Fruit fly (Drosophila melanogaster): Measurements from ENCODE around the gene CG43389.

The CG43389 gene

dm6 chr3L:3249664-3249996 lies 1.8 kb downstream of the CG43389 start:
- TF ChIP-seq Pif1A (GFP tag; optimal IDR thresholded peaks at IDR 0.05) (no peak), D1 (tag; optimal IDR thresholded peaks at IDR 0.05) (no peak)

dm6 chr3L:3249997-3250774 lies 2.4 kb downstream of the CG43389 start:
- TF ChIP-seq CG34367 (tag; optimal IDR thresholded peaks at IDR 0.05) (peak; percentile 72), CG9948 (tag; optimal IDR thresholded peaks at IDR 0.05) (peak; percentile 85), CG4496 (GFP tag; IDR thresholded peaks at IDR 0.05) (peak; percentile 85), fd96Ca (GFP tag; IDR thresholded peaks at IDR 0.05) (peak; percentile 78), Pif1B (GFP tag; optimal IDR thresholded peaks at IDR 0.05) (peak; percentile 72), D1 (tag; optimal IDR thresholded peaks at IDR 0.05) (peak; percentile 52), Pif1A (GFP tag; optimal IDR thresholded peaks at IDR 0.05) (peak; percentile 81), CG15710 (tag; optimal IDR thresholded peaks at IDR 0.05) (peak; percentile 64), Ets98B (GFP tag; IDR thresholded peaks at IDR 0.05) (peak; percentile 76), CG8301 (tag; optimal IDR thresholded peaks at IDR 0.05) (peak; percentile 96), CG32121 (GFP tag; IDR thresholded peaks at IDR 0.05) (peak; percentile 80), CG8159 (tag; optimal IDR thresholded peaks at IDR 0.05) (peak; percentile 63), gl (tag; optimal IDR thresholded peaks at IDR 0.05) (no peak), CG10348 (GFP tag; IDR thresholded peaks at IDR 0.05) (peak; percentile 73), CG14655 (GFP tag; optimal IDR thresholded peaks at IDR 0.05) (peak; percentile 98), Snoo (tag; optimal IDR thresholded peaks at IDR 0.05) (no peak), CG12605 (GFP tag; IDR thresholded peaks at IDR 0.05) (0 out of 2 replicates have a peak, but pooled peaks have one; percentile 8), rn (GFP tag; IDR thresholded peaks at IDR 0.05) (peak; percentile 12; the same call in 1 of the 2 replicates), EcR (GFP tag; optimal IDR thresholded peaks at IDR 0.05) (no peak), CG17806 (tag; optimal IDR thresholded peaks at IDR 0.05) (peak; percentile 71), CG13204 (GFP tag; optimal IDR thresholded peaks at IDR 0.05) (peak; percentile 34)

dm6 chr3L:3250922-3251658 lies 3.3 kb downstream of the CG43389 start:
- TF ChIP-seq gl (tag; optimal IDR thresholded peaks at IDR 0.05) (no peak), rn (GFP tag; IDR thresholded peaks at IDR 0.05) (no peak), D1 (tag; optimal IDR thresholded peaks at IDR 0.05) (no peak), CG14655 (GFP tag; optimal IDR thresholded peaks at IDR 0.05) (no peak), CG12605 (GFP tag; IDR thresholded peaks at IDR 0.05) (no peak), CG10348 (GFP tag; IDR thresholded peaks at IDR 0.05) (no peak), fd96Ca (GFP tag; IDR thresholded peaks at IDR 0.05) (no peak), Pif1B (GFP tag; optimal IDR thresholded peaks at IDR 0.05) (no peak), CG32121 (GFP tag; IDR thresholded peaks at IDR 0.05) (no peak), CG34367 (tag; optimal IDR thresholded peaks at IDR 0.05) (no peak), CG9948 (tag; optimal IDR thresholded peaks at IDR 0.05) (no peak), CG8159 (tag; optimal IDR thresholded peaks at IDR 0.05) (no peak)

dm6 chr3L:3251659-3252490 lies 4.1 kb downstream of the CG43389 start:
- TF ChIP-seq CG14655 (GFP tag; optimal IDR thresholded peaks at IDR 0.05) (no peak), CG32121 (GFP tag; IDR thresholded peaks at IDR 0.05) (0 out of 2 replicates have a peak, but pooled peaks have one; percentile 10), Pif1A (GFP tag; optimal IDR thresholded peaks at IDR 0.05) (no peak), CG8301 (tag; optimal IDR thresholded peaks at IDR 0.05) (peak; percentile 9), CG34367 (tag; optimal IDR thresholded peaks at IDR 0.05) (no peak), CG4496 (GFP tag; IDR thresholded peaks at IDR 0.05) (no peak), Pif1B (GFP tag; optimal IDR thresholded peaks at IDR 0.05) (no peak), CG9948 (tag; optimal IDR thresholded peaks at IDR 0.05) (peak; percentile 0), CG10348 (GFP tag; IDR thresholded peaks at IDR 0.05) (no peak), rn (GFP tag; IDR thresholded peaks at IDR 0.05) (no peak), CG13204 (GFP tag; optimal IDR thresholded peaks at IDR 0.05) (no peak), CG8159 (tag; optimal IDR thresholded peaks at IDR 0.05) (no peak), Ets98B (GFP tag; IDR thresholded peaks at IDR 0.05) (no peak), CG17806 (tag; optimal IDR thresholded peaks at IDR 0.05) (no peak), EcR (GFP tag; optimal IDR thresholded peaks at IDR 0.05) (no peak), CG12605 (GFP tag; IDR thresholded peaks at IDR 0.05) (0 out of 2 replicates have a peak, but pooled peaks have one; percentile 20), fd96Ca (GFP tag; IDR thresholded peaks at IDR 0.05) (no peak), gl (tag; optimal IDR thresholded peaks at IDR 0.05) (no peak), Snoo (tag; optimal IDR thresholded peaks at IDR 0.05) (no peak), D1 (tag; optimal IDR thresholded peaks at IDR 0.05) (no peak), CG15710 (tag; optimal IDR thresholded peaks at IDR 0.05) (no peak)

dm6 chr3L:3252884-3253283 lies 5.1 kb downstream of the CG43389 start:
- TF ChIP-seq CG17806 (tag; optimal IDR thresholded peaks at IDR 0.05) (peak; percentile 5), CG8301 (tag; optimal IDR thresholded peaks at IDR 0.05) (peak; percentile 7), CG32121 (GFP tag; IDR thresholded peaks at IDR 0.05) (peak; percentile 32; the same call in 1 of the 2 replicates), gl (tag; optimal IDR thresholded peaks at IDR 0.05) (no peak), CG14655 (GFP tag; optimal IDR thresholded peaks at IDR 0.05) (peak; percentile 27), Ets98B (GFP tag; IDR thresholded peaks at IDR 0.05) (peak; percentile 16; the same call in 1 of the 2 replicates), Pif1A (GFP tag; optimal IDR thresholded peaks at IDR 0.05) (peak; percentile 37), CG9948 (tag; optimal IDR thresholded peaks at IDR 0.05) (peak; percentile 11), CG15710 (tag; optimal IDR thresholded peaks at IDR 0.05) (peak; percentile 13), D1 (tag; optimal IDR thresholded peaks at IDR 0.05) (no peak), Pif1B (GFP tag; optimal IDR thresholded peaks at IDR 0.05) (no peak)
